Worm (Caenorhabditis elegans): ENCODE measurements around the gene his-37.

DNA sequence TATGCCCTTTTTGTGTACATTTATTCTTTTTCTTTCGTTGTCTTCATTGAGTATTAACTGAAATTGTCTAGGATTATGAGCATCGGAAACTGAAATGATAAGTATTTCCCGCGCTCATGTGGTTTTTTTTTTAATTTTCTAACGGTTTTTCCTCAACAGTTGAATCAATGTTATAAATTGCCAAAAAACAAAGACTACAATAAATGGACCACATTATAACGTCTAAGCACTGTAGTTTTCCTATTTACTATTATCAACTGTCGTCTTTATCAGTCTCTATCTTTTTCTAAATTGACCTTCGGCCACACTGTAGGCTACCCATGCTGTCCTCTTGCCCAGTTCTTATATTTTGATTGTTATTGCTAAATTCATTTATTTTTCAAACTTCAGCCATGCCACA, 39.2 kb upstream of the his-37 start, which contains the start of gene acs-14:
- TF ChIP-seq him-1 (tag; optimal IDR thresholded peaks at IDR 0.05) (no peak), W03F9.2 (tag; optimal IDR thresholded peaks at IDR 0.05) (no peak), dao-5 (tag; optimal IDR thresholded peaks at IDR 0.05) (no peak)
